Worm (Caenorhabditis elegans) whole organism, L2 larva: Measurements from ENCODE around the gene daf-6.

Experiments used
- C34F6.9 ChIP-seq: fragments of 150-350 bp; optimal IDR thresholded peaks from 2 replicates; lab custom pipeline; 2014; ENCODE audit warnings: missing biosample characterization, missing genetic modification characterization
- F13H6.1 ChIP-seq: sonication (generic microtip); optimal IDR thresholded peaks from 2 replicates; lab custom pipeline; 2016; ENCODE audit warnings: missing genetic modification characterization, missing compliant biosample characterization
- R02D3.7 ChIP-seq: fragments of 150-350 bp; optimal IDR thresholded peaks from 2 replicates; lab custom pipeline; 2014; ENCODE audit warnings: missing biosample characterization, missing genetic modification characterization
- Y55F3AM.14 ChIP-seq: fragments of 200-800 bp; sonication (Bioruptor generic); optimal IDR thresholded peaks from 2 replicates; lab custom pipeline; 2018; ENCODE audit warnings: mild to moderate bottlenecking, missing genetic modification characterization, missing compliant biosample characterization
- ZK546.5 ChIP-seq: sonication (generic microtip); optimal IDR thresholded peaks from 2 replicates; lab custom pipeline; 2017; ENCODE audit warnings: missing biosample characterization, missing genetic modification characterization
- aly-2 ChIP-seq: fragments of 150-350 bp; optimal IDR thresholded peaks from 2 replicates; lab custom pipeline; 2014; ENCODE audit warnings: missing biosample characterization, missing genetic modification characterization
- ama-1 ChIP-seq: fragments of 150-350 bp; optimal IDR thresholded peaks from 2 replicates; lab custom pipeline; 2018; ENCODE audit warnings: inconsistent platforms
- blmp-1 ChIP-seq: sonication (generic microtip); optimal IDR thresholded peaks from 2 replicates; lab custom pipeline; 2017; ENCODE audit warnings: missing genetic modification characterization, mild to moderate bottlenecking, missing compliant biosample characterization, antibody characterized with exemption, moderate library complexity; ENCODE audit not compliant: insufficient read depth
- ceh-16 ChIP-seq: fragments of 150-350 bp; optimal IDR thresholded peaks from 2 replicates; lab custom pipeline; 2014; ENCODE audit warnings: missing biosample characterization, missing genetic modification characterization
- ceh-82 ChIP-seq: fragments of 150-350 bp; optimal IDR thresholded peaks from 2 replicates; lab custom pipeline; 2014; ENCODE audit warnings: missing biosample characterization, missing genetic modification characterization
- dmd-4 ChIP-seq: sonication (generic microtip); optimal IDR thresholded peaks from 2 replicates; lab custom pipeline; 2017; ENCODE audit warnings: missing biosample characterization, missing genetic modification characterization
- egl-27 ChIP-seq: sonication (generic microtip); optimal IDR thresholded peaks from 3 replicates; lab custom pipeline; 2017; ENCODE audit warnings: missing biosample characterization, missing genetic modification reagents, missing genetic modification characterization
- elt-3 ChIP-seq: sonication (generic microtip); optimal IDR thresholded peaks from 2 replicates; lab custom pipeline; 2017; ENCODE audit warnings: missing biosample characterization, missing genetic modification characterization
- fos-1 ChIP-seq: fragments of 150-350 bp; optimal IDR thresholded peaks from 2 replicates; lab custom pipeline; 2014; ENCODE audit warnings: missing biosample characterization, missing genetic modification characterization
- gmeb-1 ChIP-seq: fragments of 150-350 bp; optimal IDR thresholded peaks from 2 replicates; lab custom pipeline; 2014; ENCODE audit warnings: missing biosample characterization, missing genetic modification characterization
- lin-13 ChIP-seq: fragments of 150-350 bp; optimal IDR thresholded peaks from 2 replicates; lab custom pipeline; 2014; ENCODE audit warnings: missing biosample characterization, missing genetic modification reagents, missing genetic modification characterization
- lin-39 ChIP-seq: fragments of 150-350 bp; optimal IDR thresholded peaks from 2 replicates; lab custom pipeline; 2014; ENCODE audit warnings: missing biosample characterization, missing genetic modification reagents, missing genetic modification characterization
- lsy-2 ChIP-seq, 2 experiments: fragments of 150-350 bp in 1 of 2; sonication (generic microtip) in 1 of 2; optimal IDR thresholded peaks; 2 replicates each; lab custom pipeline; 2014 to 2017; ENCODE audit warnings: missing biosample characterization in 2 of 2, missing genetic modification characterization in 2 of 2
- mab-5 ChIP-seq: fragments of 150-350 bp; optimal IDR thresholded peaks from 2 replicates; lab custom pipeline; 2014; ENCODE audit warnings: missing biosample characterization, missing genetic modification characterization
- mbf-1 ChIP-seq: sonication (generic microtip); optimal IDR thresholded peaks from 2 replicates; lab custom pipeline; 2017; ENCODE audit warnings: missing biosample characterization, missing genetic modification characterization
- nhr-11 ChIP-seq: fragments of 150-350 bp; optimal IDR thresholded peaks from 2 replicates; lab custom pipeline; 2014; ENCODE audit warnings: missing biosample characterization, missing genetic modification characterization
- nhr-12 ChIP-seq: fragments of 150-350 bp; optimal IDR thresholded peaks from 2 replicates; lab custom pipeline; 2014; ENCODE audit warnings: missing biosample characterization, missing genetic modification characterization
- nhr-21 ChIP-seq: fragments of 150-350 bp; optimal IDR thresholded peaks from 2 replicates; lab custom pipeline; 2014; ENCODE audit warnings: missing biosample characterization, missing genetic modification characterization
- nhr-237 ChIP-seq: fragments of 150-350 bp; optimal IDR thresholded peaks from 2 replicates; lab custom pipeline; 2014; ENCODE audit warnings: missing biosample characterization, missing genetic modification characterization
- nhr-25 ChIP-seq: fragments of 150-350 bp; sonication (generic microtip); optimal IDR thresholded peaks from 3 replicates; lab custom pipeline; 2014; ENCODE audit warnings: missing biosample characterization, missing genetic modification characterization
- nhr-77 ChIP-seq: fragments of 150-350 bp; optimal IDR thresholded peaks from 2 replicates; lab custom pipeline; 2014; ENCODE audit warnings: missing biosample characterization, missing genetic modification characterization
- peb-1 ChIP-seq: fragments of 150-350 bp; optimal IDR thresholded peaks from 2 replicates; lab custom pipeline; 2014; ENCODE audit warnings: missing biosample characterization, missing genetic modification characterization
- sma-9 ChIP-seq, 2 experiments: fragments of 150-350 bp in 1 of 2; sonication (generic microtip) in 1 of 2; optimal IDR thresholded peaks; 2 replicates each; lab custom pipeline; 2014 to 2016; ENCODE audit warnings: missing genetic modification characterization in 2 of 2, mild to moderate bottlenecking in 1 of 2, missing biosample characterization in 1 of 2, missing compliant biosample characterization in 1 of 2, missing genetic modification reagents in 1 of 2, moderate library complexity in 1 of 2
- snpc-4 ChIP-seq: fragments of 150-350 bp; optimal IDR thresholded peaks from 2 replicates; lab custom pipeline; 2014; ENCODE audit warnings: missing biosample characterization, missing genetic modification characterization
- unc-55 ChIP-seq: fragments of 150-350 bp; sonication (generic microtip); optimal IDR thresholded peaks from 3 replicates; lab custom pipeline; 2014; ENCODE audit warnings: missing biosample characterization, missing genetic modification reagents, missing genetic modification characterization
- unc-62 ChIP-seq: fragments of 150-350 bp; optimal IDR thresholded peaks from 2 replicates; lab custom pipeline; 2014; ENCODE audit warnings: missing biosample characterization, missing genetic modification reagents, missing genetic modification characterization
- zag-1 ChIP-seq: fragments of 150-350 bp; optimal IDR thresholded peaks from 2 replicates; lab custom pipeline; 2014; ENCODE audit warnings: missing biosample characterization, missing genetic modification characterization
- ztf-1 ChIP-seq: fragments of 200-800 bp; sonication (Bioruptor generic); conservative IDR thresholded peaks from 2 replicates; pipeline ENCODE4 v1.3.6; 2022; ENCODE audit warnings: missing genetic modification characterization, missing compliant biosample characterization
- ztf-11 ChIP-seq: sonication (generic microtip); optimal IDR thresholded peaks from 2 replicates; lab custom pipeline; 2017; ENCODE audit warnings: missing biosample characterization, missing genetic modification characterization
- ztf-4 ChIP-seq: fragments of 150-350 bp; optimal IDR thresholded peaks from 2 replicates; lab custom pipeline; 2014; ENCODE audit warnings: missing biosample characterization, missing genetic modification characterization

The daf-6 gene

ce11 chrX:14922758-14923157 is 34.5 kb downstream of the daf-6 start:
- TF ChIP-seq peb-1 (no peak), gmeb-1 (no peak), lin-13 (GFP tag; lab: Kevin White, UChicago) (no peak), F13H6.1 (no peak), dmd-4 (tag; lab: Kevin White, UChicago) (no peak), nhr-25 (tag; lab: Kevin White, UChicago) (no peak), nhr-237 (tag; lab: Kevin White, UChicago) (no peak), nhr-11 (no peak), lin-39 (tag; lab: Kevin White, UChicago) (no peak), snpc-4 (tag; lab: Kevin White, UChicago) (no peak), ZK546.5 (tag; lab: Kevin White, UChicago) (no peak), C34F6.9 (tag; lab: Kevin White, UChicago) (no peak), ztf-4 (tag; lab: Kevin White, UChicago) (no peak), fos-1 (tag; lab: Kevin White, UChicago) (no peak), Y55F3AM.14 (GFP tag; lab: Kevin White, UChicago) (no peak), nhr-12 (tag; lab: Kevin White, UChicago) (no peak), ama-1 (lab: Kevin White, UChicago) (no peak), R02D3.7 (no peak), mab-5 (tag; lab: Kevin White, UChicago) (no peak)

- TF ChIP-seq unc-55 (GFP tag; lab: Kevin White, UChicago) = no peak
- TF ChIP-seq ceh-82 (tag; lab: Kevin White, UChicago) = no peak
- no peak for TF ChIP-seq C34F6.9 (tag; lab: Kevin White, UChicago)
- TF ChIP-seq R02D3.7 = no peak
- TF ChIP-seq ztf-4 (tag; lab: Kevin White, UChicago) = no peak
- TF ChIP-seq lin-39 (tag; lab: Kevin White, UChicago) = no peak
Observed at ce11 chrX:14928854-14929253, 40.6 kb downstream of the daf-6 start, which contains the start of gene ntr-2. Gene ntr-2 (minus strand): TSS chrX:14928954.

- no peak for TF ChIP-seq egl-27 (tag; lab: Kevin White, UChicago)
- TF ChIP-seq aly-2 (tag; lab: Kevin White, UChicago) = no peak
- no peak for TF ChIP-seq snpc-4 (tag; lab: Kevin White, UChicago)
- no peak for TF ChIP-seq ceh-82 (tag; lab: Kevin White, UChicago)
- TF ChIP-seq ceh-16 = no peak
Observed at ce11 chrX:14929512-14929911, 41.2 kb downstream of the daf-6 start.

- TF ChIP-seq F13H6.1 (no peak), blmp-1 (tag; lab: Kevin White, UChicago) (no peak), ztf-1 (GFP tag; lab: Robert Waterston, UW) (no peak), nhr-237 (tag; lab: Kevin White, UChicago) (no peak), mbf-1 (no peak), snpc-4 (tag; lab: Kevin White, UChicago) (no peak), nhr-77 (tag; lab: Kevin White, UChicago) (no peak), zag-1 (tag; lab: Kevin White, UChicago) (no peak), C34F6.9 (tag; lab: Kevin White, UChicago) (no peak), ztf-11 (no peak), sma-9 (GFP tag; optimal IDR thresholded peaks at IDR 0.05; lab: Kevin White, UChicago) (no peak), sma-9 (tag; optimal IDR thresholded peaks at IDR 0.05; lab: Kevin White, UChicago) (no peak), elt-3 (tag; lab: Kevin White, UChicago) (no peak), nhr-25 (tag; lab: Kevin White, UChicago) (no peak), unc-55 (GFP tag; lab: Kevin White, UChicago) (no peak), fos-1 (tag; lab: Kevin White, UChicago) (no peak), lsy-2 (tag; optimal IDR thresholded peaks at IDR 0.05; lab: Kevin White, UChicago) (no peak), nhr-21 (tag; lab: Kevin White, UChicago) (no peak)
Observed at ce11 chrX:14931443-14931842, 43.2 kb downstream of the daf-6 start.

- no peak for TF ChIP-seq ceh-16
- TF ChIP-seq ztf-1 (GFP tag; lab: Robert Waterston, UW) = no peak
- peak; percentile 87 for TF ChIP-seq snpc-4 (tag; lab: Kevin White, UChicago)
- TF ChIP-seq unc-62 (GFP tag; lab: Kevin White, UChicago) = no peak
Observed at ce11 chrX:14938188-14938587, 49.9 kb downstream of the daf-6 start.
